Fruit fly (Drosophila melanogaster): Measurements from ENCODE around the gene nrv1.

Gene nrv1

dm6 chr2L:6797408-6797807, 10.7 kb upstream of the nrv1 start (continued):
- TF ChIP-seq HLH54F (GFP tag; optimal IDR thresholded peaks at IDR 0.05) (peak; percentile 9), CG12942 (GFP tag; optimal IDR thresholded peaks at IDR 0.05) (no peak), CG4404 (GFP tag; IDR thresholded peaks at IDR 0.05) (0 out of 2 replicates have a peak, but pooled peaks have one; percentile 14), CkIIα-i1 (GFP tag; IDR thresholded peaks at IDR 0.05) (no peak), sqz (GFP tag; optimal IDR thresholded peaks at IDR 0.05) (peak; percentile 77), emc (GFP tag; optimal IDR thresholded peaks at IDR 0.05) (no peak), Hsf (GFP tag; optimal IDR thresholded peaks at IDR 0.05) (peak; percentile 47), Oli (tag; optimal IDR thresholded peaks at IDR 0.05) (no peak), Dref (GFP tag; IDR thresholded peaks at IDR 0.05) (peak; percentile 87), CG6854 (GFP tag; optimal IDR thresholded peaks at IDR 0.05) (no peak), Mad (GFP tag; optimal IDR thresholded peaks at IDR 0.05) (peak; percentile 39), D (optimal IDR thresholded peaks at IDR 0.05) (no peak), D (GFP tag; optimal IDR thresholded peaks at IDR 0.05) (no peak), CTCF (GFP tag; optimal IDR thresholded peaks at IDR 0.05) (peak; percentile 99), CG13894 (tag; optimal IDR thresholded peaks at IDR 0.05) (no peak), ham (GFP tag; IDR thresholded peaks at IDR 0.05) (no peak), NK7.1 (GFP tag; optimal IDR thresholded peaks at IDR 0.05) (no peak), CG6272 (GFP tag; IDR thresholded peaks at IDR 0.05) (no peak), CG3995 (GFP tag; optimal IDR thresholded peaks at IDR 0.05) (no peak), psq (GFP tag; optimal IDR thresholded peaks at IDR 0.05) (no peak), insv (GFP tag; optimal IDR thresholded peaks at IDR 0.05) (peak in 1 of 2 experiments; percentile 51), odd (GFP tag; optimal IDR thresholded peaks at IDR 0.05) (no peak), CG33557 (GFP tag; optimal IDR thresholded peaks at IDR 0.05) (no peak), inv (GFP tag; IDR thresholded peaks at IDR 0.05; ENCODE audit: partially characterized antibody) (no peak), CG1024 (GFP tag; IDR thresholded peaks at IDR 0.05) (peak; percentile 42; the same call in 1 of the 2 replicates), bigmax (GFP tag; optimal IDR thresholded peaks at IDR 0.05) (no peak), Xbp1 (GFP tag; optimal IDR thresholded peaks at IDR 0.05) (peak; percentile 75), CG4424 (GFP tag; optimal IDR thresholded peaks at IDR 0.05) (peak; percentile 43), croc (GFP tag; conservative IDR thresholded peaks at IDR 0.05) (no peak), cwo (GFP tag; optimal IDR thresholded peaks at IDR 0.05) (no peak), sim (GFP tag; IDR thresholded peaks at IDR 0.05) (no peak), pan (optimal IDR thresholded peaks at IDR 0.05) (no peak), pan (GFP tag; optimal IDR thresholded peaks at IDR 0.05 in 1 of 2, IDR thresholded peaks at IDR 0.05 in 1 of 2) (peak in 1 of 2 experiments; percentile 30), CG9876 (GFP tag; optimal IDR thresholded peaks at IDR 0.05) (no peak), Dfd (GFP tag; optimal IDR thresholded peaks at IDR 0.05) (no peak), toy (GFP tag; IDR thresholded peaks at IDR 0.05) (no peak), Rx (GFP tag; IDR thresholded peaks at IDR 0.05) (no peak), Aef1 (GFP tag; IDR thresholded peaks at IDR 0.05) (peak; percentile 22; the same call in 1 of the 3 replicates), CG1602 (GFP tag; optimal IDR thresholded peaks at IDR 0.05) (peak; percentile 17), Usf (GFP tag; optimal IDR thresholded peaks at IDR 0.05) (no peak), al (GFP tag; IDR thresholded peaks at IDR 0.05) (no peak), hkb (optimal IDR thresholded peaks at IDR 0.05) (peak; percentile 66), hkb (GFP tag; IDR thresholded peaks at IDR 0.05) (no peak), CG7786 (GFP tag; optimal IDR thresholded peaks at IDR 0.05) (no peak), CG10147 (GFP tag; optimal IDR thresholded peaks at IDR 0.05) (no peak), tx (GFP tag; optimal IDR thresholded peaks at IDR 0.05) (no peak), sima (GFP tag; optimal IDR thresholded peaks at IDR 0.05) (no peak), CG14050 (GFP tag; IDR thresholded peaks at IDR 0.05) (no peak), repo (GFP tag; optimal IDR thresholded peaks at IDR 0.05) (no peak), CG10431 (GFP tag; optimal IDR thresholded peaks at IDR 0.05) (no peak), Dll (GFP tag; IDR thresholded peaks at IDR 0.05; ENCODE audit: partially characterized antibody) (0 out of 4 replicates have a peak, but pooled peaks have one; percentile 33), CG13123 (GFP tag; optimal IDR thresholded peaks at IDR 0.05) (no peak), CG34376 (GFP tag; optimal IDR thresholded peaks at IDR 0.05) (no peak), CG15601 (tag; optimal IDR thresholded peaks at IDR 0.05) (peak; percentile 65)
